Worm (Caenorhabditis elegans): ENCODE measurements around the gene F56D5.9.

F56D5.9 gene

ce11 chrIV:9438753-9439152 lies 16.4 kb upstream of the F56D5.9 start (continued):
- TF ChIP-seq ztf-7 (tag; optimal IDR thresholded peaks at IDR 0.05) (no peak), ama-1 (optimal IDR thresholded peaks at IDR 0.05) (peak; percentile 82), lsy-2 (tag; optimal IDR thresholded peaks at IDR 0.05) (peak in 1 of 2 experiments; percentile 48), php-3 (GFP tag; IDR thresholded peaks at IDR 0.05) (0 out of 2 replicates have a peak, but pooled peaks have one; percentile 53), hif-1 (tag; optimal IDR thresholded peaks at IDR 0.05) (no peak), mes-2 (tag; optimal IDR thresholded peaks at IDR 0.05; ENCODE audit: poor library complexity, severe bottlenecking) (no peak), nhr-77 (tag; optimal IDR thresholded peaks at IDR 0.05) (peak; percentile 20), dmd-6 (GFP tag; IDR thresholded peaks at IDR 0.05) (peak; percentile 40), daf-16 (GFP tag; optimal IDR thresholded peaks at IDR 0.05) (no peak), daf-16 (tag; optimal IDR thresholded peaks at IDR 0.05) (peak; percentile 20), lin-38 (GFP tag; IDR thresholded peaks at IDR 0.05) (peak; percentile 69), nhr-237 (tag; optimal IDR thresholded peaks at IDR 0.05) (no peak)

ce11 chrIV:9432327-9432726 lies 10.0 kb upstream of the F56D5.9 start:
- no peak for TF ChIP-seq nhr-237 (tag; optimal IDR thresholded peaks at IDR 0.05)
- no peak for TF ChIP-seq mxl-3 (GFP tag; optimal IDR thresholded peaks at IDR 0.05)
- no peak for TF ChIP-seq F26F4.8 (GFP tag; conservative IDR thresholded peaks at IDR 0.05)
- TF ChIP-seq nhr-25 (tag; optimal IDR thresholded peaks at IDR 0.05; ENCODE audit: borderline replicate concordance, insufficient read depth) = no peak
- TF ChIP-seq zag-1 (tag; optimal IDR thresholded peaks at IDR 0.05) = no peak
- TF ChIP-seq vab-7 (GFP tag; IDR thresholded peaks at IDR 0.05) = no peak
- no peak for TF ChIP-seq ceh-32 (tag; optimal IDR thresholded peaks at IDR 0.05; ENCODE audit: poor library complexity)
- no peak for TF ChIP-seq snpc-4 (tag; optimal IDR thresholded peaks at IDR 0.05)
- no peak for TF ChIP-seq daf-8 (GFP tag; IDR thresholded peaks at IDR 0.05)
- no peak for TF ChIP-seq unc-62 (GFP tag; optimal IDR thresholded peaks at IDR 0.05 in 1 of 2)
- no peak for TF ChIP-seq unc-62 (tag; optimal IDR thresholded peaks at IDR 0.05)
- TF ChIP-seq nhr-77 (tag; optimal IDR thresholded peaks at IDR 0.05) = no peak
- no peak for TF ChIP-seq ces-1 (GFP tag; optimal IDR thresholded peaks at IDR 0.05)
- TF ChIP-seq nhr-102 (tag; optimal IDR thresholded peaks at IDR 0.05) = no peak
- TF ChIP-seq T20F7.1 (GFP tag; optimal IDR thresholded peaks at IDR 0.05) = no peak
- TF ChIP-seq lin-29 (GFP tag; IDR thresholded peaks at IDR 0.05) = no peak

ce11 chrIV:9427959-9428358 lies 5.7 kb upstream of the F56D5.9 start, which contains the start of gene F59B8.1:
Gene F59B8.1, plus strand, starts transcription at chrIV:9428259.
- no peak for TF ChIP-seq cey-2 (tag; optimal IDR thresholded peaks at IDR 0.05; ENCODE audit: borderline replicate concordance, insufficient read depth)
- no peak for TF ChIP-seq lim-7 (GFP tag; IDR thresholded peaks at IDR 0.05)
- no peak for TF ChIP-seq nhr-28 (tag; optimal IDR thresholded peaks at IDR 0.05)
- TF ChIP-seq nhr-25 (tag; optimal IDR thresholded peaks at IDR 0.05; ENCODE audit: borderline replicate concordance, insufficient read depth) = no peak
- no peak for TF ChIP-seq nhr-237 (tag; optimal IDR thresholded peaks at IDR 0.05)
- TF ChIP-seq mes-2 (tag; optimal IDR thresholded peaks at IDR 0.05; ENCODE audit: poor library complexity, severe bottlenecking) = no peak
- TF ChIP-seq nhr-11 (tag; optimal IDR thresholded peaks at IDR 0.05) = no peak
- no peak for TF ChIP-seq aly-2 (tag; optimal IDR thresholded peaks at IDR 0.05)
- no peak for TF ChIP-seq T20F7.1 (GFP tag; optimal IDR thresholded peaks at IDR 0.05)
- TF ChIP-seq dmd-8 (GFP tag; IDR thresholded peaks at IDR 0.05) = no peak
- TF ChIP-seq F37D6.2 (tag; optimal IDR thresholded peaks at IDR 0.05) = no peak
- TF ChIP-seq dve-1 (tag; optimal IDR thresholded peaks at IDR 0.05; ENCODE audit: insufficient read depth) = no peak
- TF ChIP-seq pqm-1 (tag; optimal IDR thresholded peaks at IDR 0.05) = no peak
- no peak for TF ChIP-seq ceh-82 (tag; optimal IDR thresholded peaks at IDR 0.05)
- no peak for TF ChIP-seq spr-1 (tag; optimal IDR thresholded peaks at IDR 0.05)
- TF ChIP-seq madf-9 (GFP tag; conservative IDR thresholded peaks at IDR 0.05) = no peak
- TF ChIP-seq mxl-2 (GFP tag; conservative IDR thresholded peaks at IDR 0.05) = no peak
- no peak for TF ChIP-seq attf-4 (tag; optimal IDR thresholded peaks at IDR 0.05)
- no peak for TF ChIP-seq vab-7 (GFP tag; IDR thresholded peaks at IDR 0.05)
- no peak for TF ChIP-seq saeg-2 (GFP tag; IDR thresholded peaks at IDR 0.05)

All from whole organism, L4 larva.